Fruit fly (Drosophila melanogaster) whole organism, prepupa: ENCODE data around the gene dsd.

Source experiments
- CG10631 ChIP-seq: fragments of 200-800 bp; sonication (Bioruptor generic); optimal IDR thresholded peaks from 2 replicates; lab custom pipeline; 2016; ENCODE audit warnings: missing biosample characterization, missing genetic modification characterization
- CG11902 ChIP-seq: fragments of 200-800 bp; sonication (Bioruptor generic); optimal IDR thresholded peaks from 3 replicates; lab custom pipeline; 2016; ENCODE audit warnings: missing biosample characterization, missing genetic modification characterization
- CG4318 ChIP-seq: fragments of 200-800 bp; sonication (Bioruptor generic); optimal IDR thresholded peaks from 3 replicates; lab custom pipeline; 2017; ENCODE audit warnings: missing biosample characterization, mild to moderate bottlenecking, missing genetic modification characterization
- Ets21C ChIP-seq: fragments of 200-800 bp; sonication (Bioruptor generic); optimal IDR thresholded peaks from 3 replicates; lab custom pipeline; 2016; ENCODE audit warnings: missing biosample characterization, missing genetic modification characterization
- Hr39 ChIP-seq: fragments of 200-800 bp; sonication (Bioruptor generic); optimal IDR thresholded peaks from 2 replicates; lab custom pipeline; 2016; ENCODE audit warnings: missing biosample characterization, missing genetic modification characterization
- Sox102F ChIP-seq: fragments of 200-800 bp; sonication (Bioruptor generic); optimal IDR thresholded peaks from 2 replicates; lab custom pipeline; 2016; ENCODE audit warnings: missing biosample characterization, mild to moderate bottlenecking, missing genetic modification characterization
- achi ChIP-seq: fragments of 200-800 bp; sonication (Bioruptor generic); optimal IDR thresholded peaks from 3 replicates; lab custom pipeline; 2016; ENCODE audit warnings: missing biosample characterization, missing genetic modification characterization
- cyc ChIP-seq: fragments of 200-800 bp; sonication (Bioruptor generic); optimal IDR thresholded peaks from 3 replicates; lab custom pipeline; 2016; ENCODE audit warnings: missing biosample characterization, missing genetic modification characterization
- lz ChIP-seq: fragments of 200-800 bp; sonication (Bioruptor generic); optimal IDR thresholded peaks from 3 replicates; lab custom pipeline; 2016; ENCODE audit warnings: missing biosample characterization, missing genetic modification characterization
- svp ChIP-seq: fragments of 200-800 bp; sonication (Bioruptor generic); peaks from one replicate; lab custom pipeline; 2016; ENCODE audit warnings: missing biosample characterization, missing genetic modification characterization

dm6 chr3R:27558660-27559319 is 48.4 kb downstream of the dsd start, which contains the start of gene Klp98A:
- TF ChIP-seq Hr39 (GFP tag; lab: Kevin White, UChicago), result no peak
- no peak for TF ChIP-seq svp
- no peak for TF ChIP-seq Ets21C (GFP tag; lab: Kevin White, UChicago)
- no peak for TF ChIP-seq cyc (GFP tag; lab: Kevin White, UChicago)
- no peak for TF ChIP-seq achi (GFP tag; lab: Kevin White, UChicago)
- TF ChIP-seq CG10631 (GFP tag; lab: Kevin White, UChicago), result no peak
- TF ChIP-seq CG11902, result no peak
- TF ChIP-seq CG4318 (GFP tag; lab: Kevin White, UChicago), result no peak
- no peak for TF ChIP-seq lz
- TF ChIP-seq Sox102F (GFP tag; lab: Kevin White, UChicago), result no peak
